Worm (Caenorhabditis elegans): ENCODE results near the gene F53H8.3.

F53H8.3 gene

DNA sequence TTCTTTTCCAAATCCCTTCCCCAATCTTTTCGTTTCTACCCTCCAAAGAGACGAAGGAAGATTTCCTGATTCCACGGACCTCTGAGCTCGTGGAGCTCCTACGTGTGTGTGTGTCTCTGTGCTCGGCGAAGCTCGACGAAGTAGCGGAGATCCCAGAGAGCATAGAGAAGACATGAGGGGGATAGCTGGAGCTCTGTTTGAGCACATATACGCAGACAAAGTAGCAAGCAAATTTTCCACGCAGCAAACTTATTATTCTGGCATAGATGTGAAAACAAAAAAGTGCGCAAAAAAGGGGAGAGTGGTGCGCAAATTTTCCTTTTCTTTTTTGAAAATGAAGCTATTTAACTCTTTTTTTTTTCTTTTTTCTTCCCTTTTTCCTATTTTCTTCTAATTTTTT lies 5.5 kb upstream of the F53H8.3 start:
- no peak for TF ChIP-seq daf-12 (tag; optimal IDR thresholded peaks at IDR 0.05)
- TF ChIP-seq nhr-11 (tag; optimal IDR thresholded peaks at IDR 0.05): no peak
- no peak for TF ChIP-seq snpc-4 (tag; optimal IDR thresholded peaks at IDR 0.05)
- no peak for TF ChIP-seq nhr-28 (tag; optimal IDR thresholded peaks at IDR 0.05)
- peak; percentile 55 for TF ChIP-seq nfya-1 (tag; optimal IDR thresholded peaks at IDR 0.05; ENCODE audit: insufficient read depth)
- TF ChIP-seq lin-39 (tag; optimal IDR thresholded peaks at IDR 0.05): peak; percentile 36
- TF ChIP-seq hmg-11 (tag; optimal IDR thresholded peaks at IDR 0.05): peak; percentile 53
- peak; percentile 69 for TF ChIP-seq fkh-10 (GFP tag; optimal IDR thresholded peaks at IDR 0.05)

DNA sequence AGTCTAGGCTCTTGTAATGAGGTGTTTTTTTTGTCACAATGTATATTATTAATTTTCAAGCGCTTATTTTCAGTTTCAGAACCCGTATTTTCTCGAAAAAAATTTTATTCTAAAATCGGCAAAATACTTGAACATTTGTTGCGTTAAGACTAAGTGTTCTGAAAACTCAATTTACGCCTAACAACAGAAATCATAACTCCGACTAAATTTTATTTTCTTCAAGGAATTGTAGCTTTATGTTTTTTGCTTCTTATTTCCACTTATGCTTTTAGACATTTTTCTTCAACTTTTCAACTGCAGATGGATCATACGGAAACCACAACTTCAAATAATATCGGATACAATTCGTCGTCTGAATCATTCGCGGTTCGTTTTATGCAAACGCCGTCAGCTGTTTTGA lies 4.8 kb upstream of the F53H8.3 start, which contains the start of gene F35H12.1:
Gene F35H12.1, plus strand, starts transcription at position 301 of the 400 bp plus-strand sequence.
- TF ChIP-seq ceh-82 (tag; optimal IDR thresholded peaks at IDR 0.05): no peak
- TF ChIP-seq jun-1 (tag; optimal IDR thresholded peaks at IDR 0.05): no peak
- no peak for TF ChIP-seq nhr-77 (tag; optimal IDR thresholded peaks at IDR 0.05)
- TF ChIP-seq nfya-1 (tag; optimal IDR thresholded peaks at IDR 0.05; ENCODE audit: insufficient read depth): no peak
- TF ChIP-seq pha-4 (tag; optimal IDR thresholded peaks at IDR 0.05): no peak
- no peak for TF ChIP-seq elt-1 (tag; optimal IDR thresholded peaks at IDR 0.05)
- TF ChIP-seq egl-27 (tag; optimal IDR thresholded peaks at IDR 0.05): no peak
- TF ChIP-seq lsy-12 (tag; optimal IDR thresholded peaks at IDR 0.05): no peak
- TF ChIP-seq unc-62 (GFP tag; optimal IDR thresholded peaks at IDR 0.05): no peak
- TF ChIP-seq lin-15B (tag; optimal IDR thresholded peaks at IDR 0.05): no peak
- no peak for TF ChIP-seq skn-1 (tag; optimal IDR thresholded peaks at IDR 0.05)
- no peak for TF ChIP-seq ceh-28 (tag; optimal IDR thresholded peaks at IDR 0.05)
- no peak for TF ChIP-seq R02D3.7 (tag; optimal IDR thresholded peaks at IDR 0.05)
- no peak for TF ChIP-seq mml-1 (tag; optimal IDR thresholded peaks at IDR 0.05)
- TF ChIP-seq ceh-9 (tag; optimal IDR thresholded peaks at IDR 0.05): no peak
- TF ChIP-seq ZK546.5 (tag; optimal IDR thresholded peaks at IDR 0.05): no peak

DNA sequence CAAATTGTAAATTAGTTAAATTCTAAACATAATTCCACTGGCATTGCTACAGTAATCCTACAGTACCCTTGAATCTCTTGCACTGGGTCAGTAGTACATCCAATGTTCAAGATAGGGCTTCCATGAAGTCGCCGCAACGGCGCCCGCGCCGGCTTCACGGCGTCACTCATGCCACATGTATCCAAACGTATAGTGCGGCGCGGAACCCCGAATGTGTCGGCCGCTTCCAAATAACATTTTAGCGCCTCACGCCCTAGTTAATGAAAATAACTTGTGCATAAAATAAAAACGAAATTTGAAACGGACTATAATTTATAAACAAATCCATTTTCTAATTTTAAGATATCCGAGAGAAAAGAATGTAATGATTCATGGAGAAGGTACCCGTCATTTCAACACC lies 2.3 kb upstream of the F53H8.3 start:
- TF ChIP-seq snpc-4 (tag; optimal IDR thresholded peaks at IDR 0.05) (peak; percentile 47), ztf-4 (tag; optimal IDR thresholded peaks at IDR 0.05) (no peak), daf-12 (tag; optimal IDR thresholded peaks at IDR 0.05) (no peak)

DNA sequence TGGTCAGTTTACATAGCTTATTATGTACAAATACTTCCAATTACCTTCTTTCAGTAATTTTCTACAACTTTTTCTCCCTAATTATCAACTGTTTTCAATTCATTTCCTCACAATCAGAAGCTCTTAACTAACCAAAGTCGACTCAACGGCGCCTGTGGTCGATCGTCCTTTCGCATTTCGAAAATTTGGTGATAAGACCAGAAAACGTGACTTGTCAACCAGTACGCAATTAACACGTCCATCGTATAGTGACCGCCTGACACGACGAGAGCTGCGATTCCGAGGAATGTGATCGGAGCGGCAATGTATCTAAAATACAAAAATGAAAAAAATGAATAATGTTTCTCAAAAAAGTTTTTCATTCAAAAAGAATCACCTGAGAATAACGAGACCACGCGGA lies 7.3 kb downstream of the F53H8.3 start:
- no peak for TF ChIP-seq nhr-77 (tag; optimal IDR thresholded peaks at IDR 0.05)
- peak; percentile 80 for TF ChIP-seq nfya-1 (tag; optimal IDR thresholded peaks at IDR 0.05; ENCODE audit: insufficient read depth)
- no peak for TF ChIP-seq fos-1 (tag; optimal IDR thresholded peaks at IDR 0.05)
- TF ChIP-seq elt-2 (tag; optimal IDR thresholded peaks at IDR 0.05): peak; percentile 80
- peak; percentile 31 for TF ChIP-seq pha-4 (tag; optimal IDR thresholded peaks at IDR 0.05)
- TF ChIP-seq ceh-16 (tag; optimal IDR thresholded peaks at IDR 0.05): no peak
- TF ChIP-seq pqm-1 (tag; optimal IDR thresholded peaks at IDR 0.05): peak; percentile 59

DNA sequence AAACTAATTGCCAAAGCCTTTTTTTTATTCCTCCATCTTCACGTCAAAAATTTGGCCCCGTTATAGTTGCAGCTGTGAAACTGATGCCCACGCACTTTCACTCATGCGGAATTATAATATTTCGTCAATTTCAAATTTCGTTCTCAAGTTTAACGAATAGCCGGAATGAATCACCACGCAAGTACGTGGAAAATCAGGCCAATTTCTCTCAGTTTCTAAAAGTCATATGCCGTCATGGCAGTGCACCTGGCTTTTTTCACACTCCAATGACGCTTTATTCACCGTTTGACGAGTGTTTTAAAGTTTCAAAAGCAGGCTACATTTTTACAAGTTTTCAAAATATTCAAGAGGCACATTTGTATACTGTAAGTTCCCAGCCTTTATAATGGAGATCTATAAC lies 9.5 kb downstream of the F53H8.3 start:
- TF ChIP-seq nhr-67 (tag; optimal IDR thresholded peaks at IDR 0.05) (no peak), hmg-11 (tag; optimal IDR thresholded peaks at IDR 0.05) (no peak), unc-62 (GFP tag; optimal IDR thresholded peaks at IDR 0.05) (no peak), elt-1 (tag; optimal IDR thresholded peaks at IDR 0.05) (no peak), mdl-1 (tag; optimal IDR thresholded peaks at IDR 0.05) (no peak), skn-1 (tag; optimal IDR thresholded peaks at IDR 0.05) (no peak), unc-39 (tag; optimal IDR thresholded peaks at IDR 0.05) (no peak), jun-1 (tag; optimal IDR thresholded peaks at IDR 0.05) (no peak), mml-1 (tag; optimal IDR thresholded peaks at IDR 0.05) (no peak), nhr-237 (tag; optimal IDR thresholded peaks at IDR 0.05) (no peak), nhr-12 (tag; optimal IDR thresholded peaks at IDR 0.05) (no peak), elt-3 (tag; optimal IDR thresholded peaks at IDR 0.05) (no peak), nhr-23 (tag; optimal IDR thresholded peaks at IDR 0.05) (no peak), eor-1 (tag; optimal IDR thresholded peaks at IDR 0.05) (no peak), nhr-11 (tag; optimal IDR thresholded peaks at IDR 0.05) (no peak), sea-2 (GFP tag; optimal IDR thresholded peaks at IDR 0.05) (no peak), aly-2 (tag; optimal IDR thresholded peaks at IDR 0.05) (no peak), ama-1 (optimal IDR thresholded peaks at IDR 0.05) (no peak), fos-1 (tag; optimal IDR thresholded peaks at IDR 0.05) (no peak)
